Worm (Caenorhabditis elegans) whole organism, L4 larva: ENCODE results near the gene lurp-4.

Experiments used
- F10B5.3 ChIP-seq: sonication (generic microtip); optimal IDR thresholded peaks from 2 replicates; lab custom pipeline; 2016; ENCODE audit warnings: mild to moderate bottlenecking, missing genetic modification characterization, missing compliant biosample characterization
- F37D6.2 ChIP-seq: sonication (generic microtip); optimal IDR thresholded peaks from 2 replicates; lab custom pipeline; 2016; ENCODE audit warnings: mild to moderate bottlenecking, missing genetic modification characterization, missing compliant biosample characterization
- F44E2.7 ChIP-seq: fragments of 200-800 bp; sonication (Bioruptor generic); IDR thresholded peaks from 2 replicates; pipeline ENCODE4 v2.1.2; 2022; ENCODE audit warnings: missing genetic modification characterization, missing compliant biosample characterization
- F49E8.2 ChIP-seq: sonication (generic microtip); optimal IDR thresholded peaks from 2 replicates; lab custom pipeline; 2016; ENCODE audit warnings: missing compliant biosample characterization, mild to moderate bottlenecking, missing genetic modification characterization, borderline replicate concordance
- R02D3.7 ChIP-seq: fragments of 150-350 bp; sonication (generic microtip); optimal IDR thresholded peaks from 3 replicates; lab custom pipeline; 2014; ENCODE audit warnings: missing biosample characterization, missing genetic modification characterization
- T20F7.1 ChIP-seq: fragments of 200-800 bp; sonication (Bioruptor generic); optimal IDR thresholded peaks from 2 replicates; lab custom pipeline; 2018; ENCODE audit warnings: mild to moderate bottlenecking, missing genetic modification characterization, missing compliant biosample characterization
- Y105C5A.15 ChIP-seq: fragments of 200-800 bp; sonication (Bioruptor generic); IDR thresholded peaks from 2 replicates; pipeline ENCODE4 v1.3.6; 2022; ENCODE audit warnings: missing genetic modification characterization, missing compliant biosample characterization
- Y48G9A.11 ChIP-seq: fragments of 200-800 bp; sonication (Bioruptor generic); IDR thresholded peaks from 2 replicates; pipeline ENCODE4 v1.3.6; 2022; ENCODE audit warnings: missing genetic modification reagents, missing genetic modification characterization, missing compliant biosample characterization
- Y5F2A.4 ChIP-seq: fragments of 200-800 bp; sonication (Bioruptor generic); optimal IDR thresholded peaks from 2 replicates; lab custom pipeline; 2018; ENCODE audit warnings: mild to moderate bottlenecking, missing genetic modification characterization, missing compliant biosample characterization
- ZK337.2 ChIP-seq: fragments of 200-800 bp; sonication (Bioruptor generic); IDR thresholded peaks from 2 replicates; pipeline ENCODE4 v1.3.6; 2022; ENCODE audit warnings: missing genetic modification reagents, missing genetic modification characterization, missing compliant biosample characterization
- aly-2 ChIP-seq: sonication (generic microtip); optimal IDR thresholded peaks from 2 replicates; lab custom pipeline; 2018; ENCODE audit warnings: missing biosample characterization, missing genetic modification characterization
- ceh-20 ChIP-seq: fragments of 200-800 bp; sonication (Bioruptor generic); IDR thresholded peaks from 2 replicates; pipeline ENCODE4 v1.3.6; 2022; ENCODE audit warnings: missing genetic modification reagents, missing genetic modification characterization, missing compliant biosample characterization
- ceh-32 ChIP-seq: sonication (generic microtip); optimal IDR thresholded peaks from 2 replicates; lab custom pipeline; 2016; ENCODE audit warnings: mild to moderate bottlenecking, missing genetic modification characterization, missing compliant biosample characterization; ENCODE audit not compliant: poor library complexity
- cey-2 ChIP-seq: sonication (generic microtip); optimal IDR thresholded peaks from 3 replicates; lab custom pipeline; 2017; ENCODE audit warnings: missing genetic modification characterization, mild to moderate bottlenecking, missing compliant biosample characterization, antibody characterized with exemption, borderline replicate concordance; ENCODE audit not compliant: insufficient read depth
- daf-16 ChIP-seq, 3 experiments: sonication (generic microtip); optimal IDR thresholded peaks; 2 replicates each; lab custom pipeline; 2016 to 2017; ENCODE audit warnings: missing genetic modification characterization in 3 of 3, missing genetic modification reagents in 3 of 3, mild to moderate bottlenecking in 2 of 3, missing compliant biosample characterization in 2 of 3, missing biosample characterization in 1 of 3, moderate library complexity in 1 of 3
- daf-19 ChIP-seq: fragments of 200-800 bp; sonication (Bioruptor generic); conservative IDR thresholded peaks from 2 replicates; pipeline ENCODE4 v1.3.6; 2022; ENCODE audit warnings: missing genetic modification characterization, missing compliant biosample characterization
- daf-8 ChIP-seq: fragments of 200-800 bp; sonication (Bioruptor generic); IDR thresholded peaks from 2 replicates; pipeline ENCODE4 v1.3.6; 2022; ENCODE audit warnings: missing genetic modification characterization, missing compliant biosample characterization
- duxl-1 ChIP-seq: sonication (generic microtip); optimal IDR thresholded peaks from 2 replicates; lab custom pipeline; 2016; ENCODE audit warnings: mild to moderate bottlenecking, missing genetic modification characterization, moderate library complexity, missing compliant biosample characterization; ENCODE audit not compliant: poor library complexity
- egl-43 ChIP-seq: fragments of 200-800 bp; sonication (Bioruptor generic); IDR thresholded peaks from 2 replicates; pipeline ENCODE4 v1.3.6; 2022; ENCODE audit warnings: missing genetic modification reagents, missing genetic modification characterization, missing compliant biosample characterization
- fos-1 ChIP-seq: fragments of 150-350 bp; optimal IDR thresholded peaks from 2 replicates; lab custom pipeline; 2014; ENCODE audit warnings: missing biosample characterization, missing genetic modification characterization
- gei-8 ChIP-seq: fragments of 200-800 bp; sonication (Bioruptor generic); optimal IDR thresholded peaks from 2 replicates; lab custom pipeline; 2018; ENCODE audit warnings: mild to moderate bottlenecking, missing genetic modification characterization, missing compliant biosample characterization
- hif-1 ChIP-seq, 2 experiments: sonication (generic microtip); optimal IDR thresholded peaks; 2 replicates each; lab custom pipeline; 2016 to 2017; ENCODE audit warnings: missing compliant biosample characterization in 2 of 2, missing genetic modification characterization in 2 of 2, missing genetic modification reagents in 2 of 2, missing genotype in 2 of 2, mild to moderate bottlenecking in 1 of 2
- hlh-11 ChIP-seq: fragments of 200-800 bp; sonication (Bioruptor generic); optimal IDR thresholded peaks from 2 replicates; lab custom pipeline; 2018; ENCODE audit warnings: mild to moderate bottlenecking, missing genetic modification characterization, missing compliant biosample characterization
- jun-1 ChIP-seq: fragments of 150-350 bp; optimal IDR thresholded peaks from 2 replicates; lab custom pipeline; 2014; ENCODE audit warnings: missing biosample characterization, missing genetic modification reagents, missing genetic modification characterization
- lin-15B ChIP-seq: fragments of 150-350 bp; sonication (generic microtip); optimal IDR thresholded peaks from 3 replicates; lab custom pipeline; 2014; ENCODE audit warnings: missing biosample characterization, missing genetic modification characterization
- lin-29 ChIP-seq: fragments of 200-800 bp; sonication (Bioruptor generic); IDR thresholded peaks from 2 replicates; pipeline ENCODE4 v1.3.6; 2022; ENCODE audit warnings: missing genetic modification reagents, missing genetic modification characterization, missing compliant biosample characterization
- madf-5 ChIP-seq, 2 experiments: fragments of 200-800 bp; sonication (Bioruptor generic); IDR thresholded peaks; 2 replicates each; pipeline ENCODE4 v1.3.6; 2022; ENCODE audit warnings: missing compliant biosample characterization in 2 of 2, missing genetic modification characterization in 2 of 2
- mdt-29 ChIP-seq: fragments of 200-800 bp; sonication (Bioruptor generic); IDR thresholded peaks from 2 replicates; pipeline ENCODE4 v1.3.6; 2022; ENCODE audit warnings: missing genetic modification reagents, missing genetic modification characterization, missing compliant biosample characterization
- mes-2 ChIP-seq: sonication (generic microtip); optimal IDR thresholded peaks from 2 replicates; lab custom pipeline; 2016; ENCODE audit warnings: missing genotype, mild to moderate bottlenecking, missing genetic modification characterization, missing compliant biosample characterization; ENCODE audit not compliant: poor library complexity, severe bottlenecking
- nhr-111 ChIP-seq: fragments of 200-800 bp; sonication (Bioruptor generic); optimal IDR thresholded peaks from 2 replicates; lab custom pipeline; 2018; ENCODE audit warnings: mild to moderate bottlenecking, missing genetic modification characterization, missing compliant biosample characterization
- nhr-237 ChIP-seq: sonication (generic microtip); optimal IDR thresholded peaks from 2 replicates; lab custom pipeline; 2017; ENCODE audit warnings: missing biosample characterization, missing genetic modification characterization
- nhr-28 ChIP-seq: fragments of 150-350 bp; optimal IDR thresholded peaks from 2 replicates; lab custom pipeline; 2014; ENCODE audit warnings: missing biosample characterization, missing genetic modification characterization
- nhr-6 ChIP-seq: fragments of 150-350 bp; optimal IDR thresholded peaks from 2 replicates; lab custom pipeline; 2014; ENCODE audit warnings: missing biosample characterization, missing genetic modification characterization
- nhr-77 ChIP-seq: fragments of 150-350 bp; optimal IDR thresholded peaks from 2 replicates; lab custom pipeline; 2014; ENCODE audit warnings: missing biosample characterization, missing genetic modification characterization
- pha-4 ChIP-seq, 2 experiments: fragments of 150-350 bp in 1 of 2; fragments of 200-800 bp in 1 of 2; sonication (Bioruptor generic) in 1 of 2; IDR thresholded peaks in 1 of 2; optimal IDR thresholded peaks in 1 of 2; 2 replicates each; pipeline versions ENCODE4 v1.3.6 to Lab custom; 2014 to 2022; ENCODE audit warnings: missing genetic modification characterization in 2 of 2, missing genetic modification reagents in 2 of 2, missing biosample characterization in 1 of 2, missing compliant biosample characterization in 1 of 2
- php-3 ChIP-seq: fragments of 200-800 bp; sonication (Bioruptor generic); IDR thresholded peaks from 2 replicates; pipeline ENCODE4 v1.3.6; 2022; ENCODE audit warnings: missing genetic modification reagents, missing genetic modification characterization, missing compliant biosample characterization
- rbr-2 ChIP-seq: sonication (generic microtip); optimal IDR thresholded peaks from 2 replicates; lab custom pipeline; 2016; ENCODE audit warnings: missing genotype, missing genetic modification characterization, missing compliant biosample characterization
- sdz-12 ChIP-seq: fragments of 200-800 bp; sonication (Bioruptor generic); optimal IDR thresholded peaks from 2 replicates; lab custom pipeline; 2018; ENCODE audit warnings: mild to moderate bottlenecking, missing genetic modification characterization, missing compliant biosample characterization
- snpc-1.2 ChIP-seq: fragments of 200-800 bp; sonication (Bioruptor generic); IDR thresholded peaks from 2 replicates; pipeline ENCODE4 v1.3.6; 2022; ENCODE audit warnings: missing genetic modification reagents, missing genetic modification characterization, missing compliant biosample characterization
- snpc-4 ChIP-seq: fragments of 150-350 bp; optimal IDR thresholded peaks from 2 replicates; lab custom pipeline; 2014; ENCODE audit warnings: missing biosample characterization, missing genetic modification characterization
- spr-1 ChIP-seq: sonication (generic microtip); optimal IDR thresholded peaks from 2 replicates; lab custom pipeline; 2016; ENCODE audit warnings: mild to moderate bottlenecking, missing genetic modification characterization, missing compliant biosample characterization
- tra-1 ChIP-seq: fragments of 200-800 bp; sonication (Bioruptor generic); IDR thresholded peaks from 2 replicates; pipeline ENCODE4 v1.3.6; 2022; ENCODE audit warnings: missing genetic modification reagents, missing genetic modification characterization, missing compliant biosample characterization
- unc-130 ChIP-seq: sonication (generic microtip); optimal IDR thresholded peaks from 2 replicates; lab custom pipeline; 2016; ENCODE audit warnings: missing genetic modification reagents, missing genetic modification characterization, missing compliant biosample characterization
- unc-62 ChIP-seq, 3 experiments: fragments of 150-350 bp in 1 of 3; sonication (generic microtip); optimal IDR thresholded peaks in 2 of 3; peaks in 1 of 3; 1 replicate in 1 of 3; 2 replicates in 2 of 3; lab custom pipeline; 2014 to 2017; ENCODE audit warnings: missing biosample characterization in 3 of 3, missing genetic modification characterization in 3 of 3, missing genetic modification reagents in 3 of 3, missing genotype in 1 of 3
- vab-7 ChIP-seq: fragments of 200-800 bp; sonication (Bioruptor generic); IDR thresholded peaks from 2 replicates; pipeline ENCODE4 v1.3.6; 2022; ENCODE audit warnings: missing genetic modification reagents, missing genetic modification characterization, missing compliant biosample characterization
- zfp-2 ChIP-seq: sonication (generic microtip); optimal IDR thresholded peaks from 2 replicates; lab custom pipeline; 2016; ENCODE audit warnings: mild to moderate bottlenecking, missing genetic modification characterization, missing compliant biosample characterization
- zfp-3 ChIP-seq: fragments of 200-800 bp; sonication (Bioruptor generic); conservative IDR thresholded peaks from 2 replicates; pipeline ENCODE4 v1.3.6; 2022; ENCODE audit warnings: missing genetic modification reagents, missing genetic modification characterization, missing compliant biosample characterization
- zip-11 ChIP-seq: fragments of 200-800 bp; sonication (Bioruptor generic); IDR thresholded peaks from 2 replicates; pipeline ENCODE4 v1.3.6; 2022; ENCODE audit warnings: missing genetic modification characterization, missing compliant biosample characterization
- ztf-11 ChIP-seq: fragments of 150-350 bp; optimal IDR thresholded peaks from 2 replicates; lab custom pipeline; 2014; ENCODE audit warnings: missing biosample characterization, missing genetic modification characterization

lurp-4 gene

ce11 chrV:13081197-13081747 lies 11.2 kb upstream of the lurp-4 start (continued):
- TF ChIP-seq daf-16 (GFP tag; optimal IDR thresholded peaks at IDR 0.05; lab: Kevin White, UChicago) (no peak), daf-16 (tag; optimal IDR thresholded peaks at IDR 0.05; lab: Kevin White, UChicago) (peak; percentile 53), lin-29 (GFP tag; lab: Robert Waterston, UW) (no peak), sdz-12 (GFP tag; lab: Kevin White, UChicago) (no peak), madf-5 (GFP tag; IDR thresholded peaks at IDR 0.05; lab: Robert Waterston, UW) (no peak), Y105C5A.15 (GFP tag; lab: Robert Waterston, UW) (no peak), ztf-11 (no peak), rbr-2 (no peak), php-3 (GFP tag; lab: Robert Waterston, UW) (no peak), nhr-77 (tag; lab: Kevin White, UChicago) (peak; percentile 55), F10B5.3 (no peak), ceh-32 (no peak), ceh-20 (GFP tag; lab: Robert Waterston, UW) (no peak; the same call in none of the 2 replicates), zip-11 (GFP tag; lab: Robert Waterston, UW) (no peak), nhr-111 (GFP tag; lab: Kevin White, UChicago) (no peak), lin-15B (tag; lab: Kevin White, UChicago) (no peak), zfp-3 (GFP tag; lab: Robert Waterston, UW) (no peak), cey-2 (tag; lab: Kevin White, UChicago) (peak; percentile 86), aly-2 (no peak), jun-1 (tag; lab: Kevin White, UChicago) (no peak), tra-1 (GFP tag; lab: Robert Waterston, UW) (peak; percentile 74), Y48G9A.11 (GFP tag; lab: Robert Waterston, UW) (no peak), mes-2 (tag; lab: Kevin White, UChicago) (no peak), daf-8 (GFP tag; lab: Robert Waterston, UW) (no peak), R02D3.7 (tag; lab: Kevin White, UChicago) (no peak), F49E8.2 (tag; lab: Kevin White, UChicago) (no peak), snpc-4 (no peak), F44E2.7 (GFP tag; lab: Robert Waterston, UW) (no peak), daf-19 (GFP tag; lab: Robert Waterston, UW) (no peak), nhr-28 (peak; percentile 81), mdt-29 (GFP tag; lab: Robert Waterston, UW) (no peak), duxl-1 (tag; lab: Kevin White, UChicago) (no peak), T20F7.1 (GFP tag; lab: Kevin White, UChicago) (peak; percentile 20), nhr-6 (peak; percentile 57), gei-8 (GFP tag; lab: Kevin White, UChicago) (peak; percentile 79), ZK337.2 (GFP tag; lab: Robert Waterston, UW) (no peak), snpc-1.2 (no peak), egl-43 (GFP tag; lab: Robert Waterston, UW) (no peak), fos-1 (tag; lab: Kevin White, UChicago) (no peak), hif-1 (tag; optimal IDR thresholded peaks at IDR 0.05; lab: Kevin White, UChicago) (peak in 1 of 2 experiments; percentile 7), Y5F2A.4 (GFP tag; lab: Kevin White, UChicago) (no peak), unc-62 (GFP tag; optimal IDR thresholded peaks at IDR 0.05 in 1 of 2; lab: Kevin White, UChicago) (peak in 1 of 2 experiments; percentile 99), unc-62 (tag; optimal IDR thresholded peaks at IDR 0.05; lab: Kevin White, UChicago) (no peak), vab-7 (GFP tag; lab: Robert Waterston, UW) (no peak), hlh-11 (tag; lab: Kevin White, UChicago) (peak; percentile 90), F37D6.2 (tag; lab: Kevin White, UChicago) (no peak), nhr-237 (no peak), pha-4 (GFP tag; IDR thresholded peaks at IDR 0.05; lab: Robert Waterston, UW) (no peak), pha-4 (tag; optimal IDR thresholded peaks at IDR 0.05; lab: Kevin White, UChicago) (no peak), zfp-2 (tag; lab: Kevin White, UChicago) (no peak), spr-1 (tag; lab: Kevin White, UChicago) (no peak), unc-130 (no peak)
